Fruit fly (Drosophila melanogaster) whole organism, embryonic: ENCODE results near the gene Atpalpha.

Experiments
- CG10321 ChIP-seq: fragments of 200-800 bp; sonication (Bioruptor generic); IDR thresholded peaks from 2 replicates; pipeline ENCODE4 v1.3.6; 2022; ENCODE audit warnings: missing biosample characterization, missing genetic modification characterization
- CG11723 ChIP-seq: fragments of 200-800 bp; sonication (Bioruptor generic); optimal IDR thresholded peaks from 2 replicates; lab custom pipeline; 2017; ENCODE audit warnings: missing biosample characterization, mild to moderate bottlenecking, missing genetic modification characterization
- CG15269 ChIP-seq: fragments of 200-800 bp; sonication (Bioruptor generic); optimal IDR thresholded peaks from 2 replicates; lab custom pipeline; 2018; ENCODE audit warnings: missing biosample characterization, mild to moderate bottlenecking, missing genetic modification characterization, moderate library complexity
- CG1832 ChIP-seq: fragments of 200-800 bp; sonication (Bioruptor generic); optimal IDR thresholded peaks from 2 replicates; lab custom pipeline; 2017; ENCODE audit warnings: missing biosample characterization, mild to moderate bottlenecking, missing genetic modification characterization, inconsistent platforms
- CG34224 ChIP-seq: fragments of 200-800 bp; sonication (Bioruptor generic); IDR thresholded peaks from 3 replicates; pipeline ENCODE4 v1.3.6; 2022; ENCODE audit warnings: missing biosample characterization, missing genetic modification characterization; ENCODE audit not compliant: partially characterized antibody
- Doc2 ChIP-seq: fragments of 200-800 bp; sonication (Bioruptor generic); IDR thresholded peaks from 2 replicates; pipeline ENCODE4 v1.3.6; 2022; ENCODE audit warnings: missing biosample characterization, missing genetic modification characterization
- Doc3 ChIP-seq: fragments of 200-800 bp; sonication (Bioruptor generic); IDR thresholded peaks from 3 replicates; pipeline ENCODE4 v1.3.6; 2022; ENCODE audit warnings: missing biosample characterization, missing genetic modification characterization; ENCODE audit not compliant: partially characterized antibody
- Nf-YA ChIP-seq: fragments of 200-800 bp; sonication (Bioruptor generic); IDR thresholded peaks from 2 replicates; pipeline ENCODE4 v1.3.6; 2022; ENCODE audit warnings: missing biosample characterization, missing genetic modification characterization
- btn ChIP-seq: fragments of 200-800 bp; sonication (Bioruptor generic); optimal IDR thresholded peaks from 2 replicates; lab custom pipeline; 2016; ENCODE audit warnings: missing biosample characterization, missing genetic modification characterization
- mirr ChIP-seq: fragments of 200-800 bp; sonication (Bioruptor generic); optimal IDR thresholded peaks from 3 replicates; lab custom pipeline; 2018; ENCODE audit warnings: missing biosample characterization, mild to moderate bottlenecking, missing genetic modification characterization
- nau ChIP-seq: fragments of 200-800 bp; sonication (Bioruptor generic); optimal IDR thresholded peaks from 3 replicates; lab custom pipeline; 2017; ENCODE audit warnings: missing biosample characterization, mild to moderate bottlenecking, missing genetic modification characterization, missing genetic modification reagents
- tx ChIP-seq: fragments of 200-800 bp; sonication (Bioruptor generic); optimal IDR thresholded peaks from 2 replicates; lab custom pipeline; 2016; ENCODE audit warnings: missing biosample characterization, missing genetic modification characterization
- yki ChIP-seq: fragments of >200 bp; optimal IDR thresholded peaks from 3 replicates; lab custom pipeline; 2018

DNA sequence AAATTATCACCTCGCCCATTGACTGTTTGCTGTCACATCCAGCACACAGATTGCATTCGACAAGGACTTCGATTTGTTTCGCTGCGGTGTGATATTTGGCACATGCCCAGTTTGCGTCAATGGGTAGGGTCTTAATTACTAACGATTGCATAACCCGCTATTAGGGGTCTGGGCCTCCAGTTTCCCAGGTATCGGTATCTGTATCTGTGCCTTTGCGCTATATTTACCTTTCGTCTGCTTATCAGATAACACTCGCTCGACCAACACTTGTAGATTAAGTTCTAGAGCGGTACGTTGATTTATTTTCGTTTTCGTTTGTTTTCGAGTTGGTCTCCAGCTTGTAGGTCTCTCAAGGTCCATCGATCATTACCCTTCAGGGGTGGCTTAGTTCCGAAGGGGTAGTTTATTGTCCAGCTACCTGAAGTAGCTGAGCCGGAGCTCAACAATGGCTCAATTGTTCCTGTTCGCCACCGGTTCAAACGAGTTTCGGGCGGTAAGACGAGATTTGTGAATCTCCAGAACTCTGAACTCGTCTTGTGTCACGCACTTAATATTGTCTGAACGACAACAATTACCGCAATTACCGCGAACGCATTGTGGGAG is 2.9 kb downstream of the Atpalpha start:
- TF ChIP-seq mirr (GFP tag; lab: Kevin White, UChicago) (no peak), CG15269 (no peak), CG34224 (GFP tag; lab: Robert Waterston, UW) (no peak), CG10321 (no peak), Doc2 (GFP tag; lab: Robert Waterston, UW) (no peak), CG1832 (GFP tag; lab: Kevin White, UChicago) (no peak), Nf-YA (GFP tag; lab: Robert Waterston, UW) (no peak), yki (no peak), Doc3 (GFP tag; lab: Robert Waterston, UW) (no peak), btn (GFP tag; lab: Kevin White, UChicago) (no peak), tx (no peak), nau (GFP tag; lab: Kevin White, UChicago) (no peak), CG11723 (GFP tag; lab: Kevin White, UChicago) (no peak)
